1 worm cellular context compared by ENCODE assay signal in the genomic region with DNA sequence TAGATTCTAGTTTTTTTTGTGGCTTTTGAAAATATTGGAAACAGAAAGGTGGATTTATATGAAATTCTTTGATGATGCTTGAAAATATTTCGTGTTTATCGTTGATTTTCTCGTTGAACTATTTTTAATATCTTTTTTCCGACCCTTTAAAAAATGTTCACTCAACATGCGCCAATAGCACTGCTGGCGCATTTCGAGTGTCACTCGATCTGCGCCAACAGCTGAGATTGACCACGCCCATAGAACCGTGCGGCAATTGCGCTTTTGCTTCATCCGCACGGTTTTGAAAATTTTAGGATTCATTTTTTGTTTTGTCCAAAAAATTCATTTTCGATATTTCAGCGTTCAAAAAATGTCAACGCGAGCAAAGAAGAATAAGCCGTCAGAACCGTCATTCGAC.
A peak's percentile ranks its signal among the peaks of the same experiment; 100 is the strongest.
TF ChIP-seq lines count a peak whose summit lies in the region.

Gene tebp-2, plus strand, starts transcription at position 343 of the 400 bp plus-strand sequence.

TF ChIP-seq in whole organism, young adult, 124 proteins besides CTCF, POLR2A, EP300 and RAD21 (continued from another document):
- TF ChIP-seq snpc-3.4 (tag; optimal IDR thresholded peaks at IDR 0.05; lab: Kevin White, UChicago): peak; percentile 90
- peak; percentile 9 for TF ChIP-seq mes-4 (tag; optimal IDR thresholded peaks at IDR 0.05; lab: Kevin White, UChicago)
- TF ChIP-seq aptf-2 (GFP tag; conservative IDR thresholded peaks at IDR 0.05; lab: Robert Waterston, UW): 0 out of 2 replicates have a peak, but pooled peaks have one; percentile 34
- TF ChIP-seq madf-3 (GFP tag; IDR thresholded peaks at IDR 0.05; lab: Robert Waterston, UW): peak; percentile 69; the same call in 1 of the 2 replicates
- TF ChIP-seq hmg-20 (GFP tag; IDR thresholded peaks at IDR 0.05; lab: Robert Waterston, UW): no peak
- TF ChIP-seq B0019.2 (GFP tag; conservative IDR thresholded peaks at IDR 0.05; lab: Robert Waterston, UW): peak; percentile 64; the same call in 1 of the 2 replicates
- TF ChIP-seq B0261.1 (tag; optimal IDR thresholded peaks at IDR 0.05; lab: Kevin White, UChicago): no peak
- TF ChIP-seq atf-7 (tag; optimal IDR thresholded peaks at IDR 0.05; lab: Kevin White, UChicago): peak; percentile 1
TF ChIP-seq in whole organism, young adult: peak in this region for 48.
